Worm (Caenorhabditis elegans) whole organism, L3 larva: ENCODE data around the gene K09E3.2.

Experiments used
- ZK546.5 ChIP-seq: sonication (generic microtip); optimal IDR thresholded peaks from 2 replicates; lab custom pipeline; 2017; ENCODE audit warnings: missing biosample characterization, missing genetic modification characterization
- aly-2 ChIP-seq: fragments of 150-350 bp; optimal IDR thresholded peaks from 2 replicates; lab custom pipeline; 2014; ENCODE audit warnings: missing biosample characterization, missing genetic modification characterization
- ama-1 ChIP-seq: fragments of 150-350 bp; optimal IDR thresholded peaks from 2 replicates; lab custom pipeline; 2018
- ceh-9 ChIP-seq: sonication (generic microtip); optimal IDR thresholded peaks from 2 replicates; lab custom pipeline; 2018; ENCODE audit warnings: missing biosample characterization, missing genetic modification characterization
- daf-12 ChIP-seq: fragments of 150-350 bp; optimal IDR thresholded peaks from 2 replicates; lab custom pipeline; 2014; ENCODE audit warnings: missing biosample characterization, missing genetic modification reagents, missing genetic modification characterization
- egl-5 ChIP-seq: fragments of 150-350 bp; optimal IDR thresholded peaks from 2 replicates; lab custom pipeline; 2017; ENCODE audit warnings: missing biosample characterization, missing genetic modification reagents, missing genetic modification characterization, inconsistent platforms
- elt-2 ChIP-seq: sonication (generic microtip); optimal IDR thresholded peaks from 2 replicates; lab custom pipeline; 2016; ENCODE audit warnings: missing genetic modification reagents, mild to moderate bottlenecking, missing genetic modification characterization, missing compliant biosample characterization
- elt-3 ChIP-seq, 3 experiments: fragments of 150-350 bp in 1 of 3; sonication (generic microtip) in 2 of 3; optimal IDR thresholded peaks; 2 replicates in 2 of 3; 4 replicates in 1 of 3; lab custom pipeline; 2014 to 2017; ENCODE audit warnings: missing biosample characterization in 3 of 3, missing genetic modification characterization in 3 of 3
- eor-1 ChIP-seq, 2 experiments: fragments of 150-350 bp; optimal IDR thresholded peaks; 2 replicates each; lab custom pipeline; 2014 to 2018; ENCODE audit warnings: missing biosample characterization in 2 of 2, missing genetic modification characterization in 2 of 2
- fkh-10 ChIP-seq: sonication (generic microtip); optimal IDR thresholded peaks from 2 replicates; lab custom pipeline; 2017; ENCODE audit warnings: missing biosample characterization, missing genetic modification reagents, missing genetic modification characterization
- fos-1 ChIP-seq: fragments of 150-350 bp; optimal IDR thresholded peaks from 2 replicates; lab custom pipeline; 2014; ENCODE audit warnings: missing biosample characterization, missing genetic modification characterization
- jun-1 ChIP-seq: fragments of 150-350 bp; optimal IDR thresholded peaks from 2 replicates; lab custom pipeline; 2014; ENCODE audit warnings: missing biosample characterization, missing genetic modification reagents, missing genetic modification characterization
- lin-15B ChIP-seq: fragments of 150-350 bp; optimal IDR thresholded peaks from 2 replicates; lab custom pipeline; 2014; ENCODE audit warnings: missing biosample characterization, missing genetic modification characterization
- lsy-12 ChIP-seq: sonication (generic microtip); optimal IDR thresholded peaks from 2 replicates; lab custom pipeline; 2016; ENCODE audit warnings: mild to moderate bottlenecking, missing genetic modification characterization, missing compliant biosample characterization
- mml-1 ChIP-seq: fragments of 150-350 bp; sonication (generic microtip); optimal IDR thresholded peaks from 3 replicates; lab custom pipeline; 2014; ENCODE audit warnings: missing biosample characterization, missing genetic modification characterization
- nfya-1 ChIP-seq: sonication (generic microtip); optimal IDR thresholded peaks from 2 replicates; lab custom pipeline; 2017; ENCODE audit warnings: missing genetic modification characterization, mild to moderate bottlenecking, missing compliant biosample characterization, antibody characterized with exemption, moderate library complexity; ENCODE audit not compliant: insufficient read depth
- nhr-11 ChIP-seq: fragments of 150-350 bp; optimal IDR thresholded peaks from 2 replicates; lab custom pipeline; 2014; ENCODE audit warnings: missing biosample characterization, missing genetic modification characterization
- nhr-23 ChIP-seq: fragments of 150-350 bp; optimal IDR thresholded peaks from 2 replicates; lab custom pipeline; 2014; ENCODE audit warnings: missing biosample characterization, missing genetic modification reagents, missing genetic modification characterization
- nhr-25 ChIP-seq: sonication (generic microtip); optimal IDR thresholded peaks from 2 replicates; lab custom pipeline; 2017; ENCODE audit warnings: missing biosample characterization, missing genetic modification characterization
- nhr-28 ChIP-seq: fragments of 150-350 bp; optimal IDR thresholded peaks from 2 replicates; lab custom pipeline; 2014; ENCODE audit warnings: missing biosample characterization, missing genetic modification characterization
- nhr-43 ChIP-seq: sonication (generic microtip); optimal IDR thresholded peaks from 2 replicates; lab custom pipeline; 2016; ENCODE audit warnings: mild to moderate bottlenecking, missing genetic modification characterization, missing compliant biosample characterization; ENCODE audit not compliant: poor library complexity, severe bottlenecking
- nhr-67 ChIP-seq: fragments of 150-350 bp; optimal IDR thresholded peaks from 2 replicates; lab custom pipeline; 2014; ENCODE audit warnings: missing biosample characterization, missing genetic modification characterization
- nhr-76 ChIP-seq: fragments of 150-350 bp; sonication (generic microtip); optimal IDR thresholded peaks from 5 replicates; lab custom pipeline; 2014; ENCODE audit warnings: missing biosample characterization, missing genetic modification characterization
- pha-4 ChIP-seq: fragments of 150-350 bp; optimal IDR thresholded peaks from 2 replicates; lab custom pipeline; 2014; ENCODE audit warnings: missing biosample characterization, missing genetic modification reagents, missing genetic modification characterization
- pqm-1 ChIP-seq: fragments of 150-350 bp; optimal IDR thresholded peaks from 2 replicates; lab custom pipeline; 2017; ENCODE audit warnings: missing biosample characterization, missing genetic modification characterization, inconsistent platforms
- skn-1 ChIP-seq: fragments of 150-350 bp; optimal IDR thresholded peaks from 2 replicates; lab custom pipeline; 2014; ENCODE audit warnings: missing biosample characterization, missing genetic modification characterization
- tbx-2 ChIP-seq: sonication (generic microtip); optimal IDR thresholded peaks from 2 replicates; lab custom pipeline; 2016; ENCODE audit warnings: mild to moderate bottlenecking, missing genetic modification characterization, missing compliant biosample characterization
- zag-1 ChIP-seq: fragments of 150-350 bp; optimal IDR thresholded peaks from 2 replicates; lab custom pipeline; 2014; ENCODE audit warnings: missing biosample characterization, missing genetic modification characterization

The K09E3.2 gene

ce11 chrX:17115089-17115488 lies 2.4 kb upstream of the K09E3.2 start, which contains the start of gene lido-6:
Gene lido-6, minus strand, starts transcription at chrX:17115189.
- TF ChIP-seq tbx-2 (tag; lab: Kevin White, UChicago): no peak
- TF ChIP-seq, all 47 proteins: peak for 0

- TF ChIP-seq elt-3 (tag; optimal IDR thresholded peaks at IDR 0.05; lab: Kevin White, UChicago) (no peak), elt-2 (tag; lab: Kevin White, UChicago) (no peak), ama-1 (lab: Kevin White, UChicago) (no peak), fkh-10 (GFP tag; lab: Kevin White, UChicago) (no peak), egl-5 (tag; lab: Kevin White, UChicago) (no peak), pha-4 (no peak)
These were observed 17.0 kb downstream of the K09E3.2 start, which contains the start of gene K09E3.7 for ce11 chrX:17134427-17134826. Gene K09E3.7, minus strand, starts transcription at chrX:17134527.

- TF ChIP-seq pha-4 (peak; percentile 38), jun-1 (tag; lab: Kevin White, UChicago) (peak; percentile 13), pqm-1 (tag; lab: Kevin White, UChicago) (peak; percentile 40), ama-1 (lab: Kevin White, UChicago) (peak; percentile 74), ZK546.5 (tag; lab: Kevin White, UChicago) (no peak), elt-2 (tag; lab: Kevin White, UChicago) (peak; percentile 78)
These were observed 18.2 kb downstream of the K09E3.2 start for ce11 chrX:17135704-17136103.

- TF ChIP-seq nhr-67 (no peak), zag-1 (tag; lab: Kevin White, UChicago) (no peak), skn-1 (tag; lab: Kevin White, UChicago) (peak; percentile 75), elt-2 (tag; lab: Kevin White, UChicago) (peak; percentile 24), daf-12 (no peak), fos-1 (tag; lab: Kevin White, UChicago) (peak; percentile 63), mml-1 (tag; lab: Kevin White, UChicago) (no peak), nhr-25 (peak; percentile 77), nhr-43 (tag; lab: Kevin White, UChicago) (peak; percentile 80), tbx-2 (tag; lab: Kevin White, UChicago) (peak; percentile 4), nfya-1 (tag; lab: Kevin White, UChicago) (peak; percentile 16), ama-1 (lab: Kevin White, UChicago) (no peak), nhr-23 (tag; lab: Kevin White, UChicago) (peak; percentile 77), elt-3 (tag; optimal IDR thresholded peaks at IDR 0.05; lab: Kevin White, UChicago) (peak in 2 of 3 experiments; percentile 21 to 63), pqm-1 (tag; lab: Kevin White, UChicago) (peak; percentile 56), nhr-28 (tag; lab: Kevin White, UChicago) (no peak), eor-1 (tag; optimal IDR thresholded peaks at IDR 0.05; lab: Kevin White, UChicago) (no peak), ceh-9 (tag; lab: Kevin White, UChicago) (no peak)
These were observed 20.6 kb downstream of the K09E3.2 start, which contains the start of gene cnp-3 for ce11 chrX:17138060-17138557. Gene cnp-3, minus strand, starts transcription at chrX:17138110.

- no peak for TF ChIP-seq ZK546.5 (tag; lab: Kevin White, UChicago)
- peak; percentile 92 for TF ChIP-seq elt-2 (tag; lab: Kevin White, UChicago)
- TF ChIP-seq pqm-1 (tag; lab: Kevin White, UChicago): peak; percentile 22
- TF ChIP-seq pha-4: peak; percentile 20
- no peak for TF ChIP-seq lsy-12 (tag; lab: Kevin White, UChicago)
- peak; percentile 30 for TF ChIP-seq jun-1 (tag; lab: Kevin White, UChicago)
These were observed 21.8 kb downstream of the K09E3.2 start for ce11 chrX:17139204-17139780.

ce11 chrX:17140447-17140846 lies 23.0 kb downstream of the K09E3.2 start:
- TF ChIP-seq nhr-76 (no peak), pha-4 (peak; percentile 39), pqm-1 (tag; lab: Kevin White, UChicago) (peak; percentile 32), elt-2 (tag; lab: Kevin White, UChicago) (peak; percentile 58), lsy-12 (tag; lab: Kevin White, UChicago) (no peak)

- TF ChIP-seq pha-4 (peak; percentile 6), lin-15B (tag; lab: Kevin White, UChicago) (no peak), nhr-23 (tag; lab: Kevin White, UChicago) (no peak), jun-1 (tag; lab: Kevin White, UChicago) (peak; percentile 14), aly-2 (tag; lab: Kevin White, UChicago) (no peak), elt-2 (tag; lab: Kevin White, UChicago) (peak; percentile 68), pqm-1 (tag; lab: Kevin White, UChicago) (peak; percentile 55), nhr-25 (no peak), nhr-11 (tag; lab: Kevin White, UChicago) (no peak), zag-1 (tag; lab: Kevin White, UChicago) (no peak)
These were observed 29.1 kb downstream of the K09E3.2 start for ce11 chrX:17146545-17146944.
